Worm (Caenorhabditis elegans) whole organism, L4/young adult: ENCODE data around the gene srg-4.

ENCODE experiments used
- W03F9.2 ChIP-seq: fragments of 150-350 bp; optimal IDR thresholded peaks from 2 replicates; lab custom pipeline; 2014; ENCODE audit warnings: missing biosample characterization, missing genetic modification characterization
- dao-5 ChIP-seq: sonication (generic microtip); optimal IDR thresholded peaks from 2 replicates; lab custom pipeline; 2016; ENCODE audit warnings: missing genotype, missing genetic modification characterization, moderate library complexity, missing compliant biosample characterization
- him-1 ChIP-seq: sonication (generic microtip); optimal IDR thresholded peaks from 2 replicates; lab custom pipeline; 2016; ENCODE audit warnings: missing genotype, missing genetic modification reagents, missing genetic modification characterization, missing compliant biosample characterization

- TF ChIP-seq W03F9.2 = no peak
- no peak for TF ChIP-seq him-1 (tag; lab: Kevin White, UChicago)
- no peak for TF ChIP-seq dao-5 (tag; lab: Kevin White, UChicago)
Observed at ce11 chrIII:6251511-6251910, 10.4 kb downstream of the srg-4 start, which contains the start of gene amdh-1.
